Fruit fly (Drosophila melanogaster): ENCODE results near the gene CG10026.

CG10026 gene

dm6 chr2L:19423467-19424122, 30.5 kb upstream of the CG10026 start, which contains the start of the genes Alp12 and CG13085 (continued):
- TF ChIP-seq Oli (tag; optimal IDR thresholded peaks at IDR 0.05) (peak; percentile 99), dan (GFP tag; IDR thresholded peaks at IDR 0.05) (no peak), Six4 (GFP tag; optimal IDR thresholded peaks at IDR 0.05) (peak; percentile 95), esg (GFP tag; conservative IDR thresholded peaks at IDR 0.05) (peak; percentile 96), slp2 (GFP tag; optimal IDR thresholded peaks at IDR 0.05) (peak; percentile 92), abd-A (tag; optimal IDR thresholded peaks at IDR 0.05) (peak; percentile 94), CG6689 (GFP tag; IDR thresholded peaks at IDR 0.05) (peak; percentile 98), CoRest (tag; optimal IDR thresholded peaks at IDR 0.05) (peak; percentile 99), ATbp (GFP tag; optimal IDR thresholded peaks at IDR 0.05) (peak; percentile 97), dysf (GFP tag; IDR thresholded peaks at IDR 0.05) (peak; percentile 98), CG3847 (GFP tag; IDR thresholded peaks at IDR 0.05) (peak; percentile 97), jing (GFP tag; optimal IDR thresholded peaks at IDR 0.05) (peak; percentile 94), btn (GFP tag; optimal IDR thresholded peaks at IDR 0.05) (peak; percentile 83), Atf-2 (GFP tag; optimal IDR thresholded peaks at IDR 0.05) (peak; percentile 94), dimm (GFP tag; IDR thresholded peaks at IDR 0.05) (peak; percentile 87), CG10565 (GFP tag; optimal IDR thresholded peaks at IDR 0.05) (peak; percentile 75), CG6813 (GFP tag; optimal IDR thresholded peaks at IDR 0.05) (peak; percentile 97), pnt (GFP tag; optimal IDR thresholded peaks at IDR 0.05) (peak; percentile 93), CG11504 (tag; optimal IDR thresholded peaks at IDR 0.05) (peak; percentile 97), CG17612 (GFP tag; IDR thresholded peaks at IDR 0.05) (peak; percentile 89), sim (GFP tag; IDR thresholded peaks at IDR 0.05) (peak; percentile 75), Rfx (GFP tag; IDR thresholded peaks at IDR 0.05) (peak; percentile 95), Max (GFP tag; optimal IDR thresholded peaks at IDR 0.05) (peak; percentile 97), CTCF (GFP tag; optimal IDR thresholded peaks at IDR 0.05) (peak; percentile 74), CG15269 (tag; optimal IDR thresholded peaks at IDR 0.05) (peak; percentile 99), CG1024 (GFP tag; IDR thresholded peaks at IDR 0.05) (peak; percentile 81), fu2 (GFP tag; optimal IDR thresholded peaks at IDR 0.05) (peak; percentile 92), CG34376 (GFP tag; optimal IDR thresholded peaks at IDR 0.05) (peak; percentile 99), chinmo (GFP tag; IDR thresholded peaks at IDR 0.05; ENCODE audit: partially characterized antibody) (peak; percentile 74; the same call in 1 of the 4 replicates), CG12219 (GFP tag; optimal IDR thresholded peaks at IDR 0.05) (peak; percentile 97), HmgZ (tag; optimal IDR thresholded peaks at IDR 0.05) (peak; percentile 98), mirr (GFP tag; optimal IDR thresholded peaks at IDR 0.05) (peak; percentile 94), CG8924 (tag; optimal IDR thresholded peaks at IDR 0.05) (peak; percentile 99), kni (GFP tag; optimal IDR thresholded peaks at IDR 0.05) (peak; percentile 97), gt (GFP tag; IDR thresholded peaks at IDR 0.05) (peak; percentile 90), bowl (GFP tag; IDR thresholded peaks at IDR 0.05) (peak; percentile 86), CG1233 (GFP tag; optimal IDR thresholded peaks at IDR 0.05) (peak; percentile 98), CG14860 (GFP tag; IDR thresholded peaks at IDR 0.05; ENCODE audit: partially characterized antibody) (no peak), nom (GFP tag; optimal IDR thresholded peaks at IDR 0.05) (peak; percentile 83), ind (GFP tag; optimal IDR thresholded peaks at IDR 0.05) (peak; percentile 96), pum (GFP tag; optimal IDR thresholded peaks at IDR 0.05) (peak; percentile 94), CG4707 (GFP tag; optimal IDR thresholded peaks at IDR 0.05) (peak; percentile 92), CG4360 (GFP tag; IDR thresholded peaks at IDR 0.05) (peak; percentile 60), tin (GFP tag; optimal IDR thresholded peaks at IDR 0.05) (peak; percentile 96), Deaf1 (tag; optimal IDR thresholded peaks at IDR 0.05) (peak; percentile 89), CG5180 (GFP tag; optimal IDR thresholded peaks at IDR 0.05) (peak; percentile 94), CG9876 (GFP tag; optimal IDR thresholded peaks at IDR 0.05) (peak; percentile 80), CG11247 (GFP tag; IDR thresholded peaks at IDR 0.05) (peak; percentile 92), Sry-δ (GFP tag; optimal IDR thresholded peaks at IDR 0.05) (peak; percentile 58), usp (GFP tag; optimal IDR thresholded peaks at IDR 0.05) (no peak), CG12236 (GFP tag; optimal IDR thresholded peaks at IDR 0.05) (peak; percentile 89)
